Worm (Caenorhabditis elegans) whole organism, L3 larva: ENCODE measurements around the gene T18D3.1.

Experiments used
- ZK546.5 ChIP-seq: sonication (generic microtip); optimal IDR thresholded peaks from 2 replicates; lab custom pipeline; 2017; ENCODE audit warnings: missing biosample characterization, missing genetic modification characterization
- ama-1 ChIP-seq: fragments of 150-350 bp; optimal IDR thresholded peaks from 2 replicates; lab custom pipeline; 2018
- ceh-28 ChIP-seq: fragments of 150-350 bp; optimal IDR thresholded peaks from 2 replicates; lab custom pipeline; 2014; ENCODE audit warnings: missing biosample characterization, missing genetic modification reagents, missing genetic modification characterization
- ceh-82 ChIP-seq: fragments of 150-350 bp; optimal IDR thresholded peaks from 2 replicates; lab custom pipeline; 2014; ENCODE audit warnings: missing biosample characterization, missing genetic modification characterization
- ceh-9 ChIP-seq: sonication (generic microtip); optimal IDR thresholded peaks from 2 replicates; lab custom pipeline; 2018; ENCODE audit warnings: missing biosample characterization, missing genetic modification characterization
- daf-12 ChIP-seq: fragments of 150-350 bp; optimal IDR thresholded peaks from 2 replicates; lab custom pipeline; 2014; ENCODE audit warnings: missing biosample characterization, missing genetic modification reagents, missing genetic modification characterization
- egl-5 ChIP-seq: fragments of 150-350 bp; optimal IDR thresholded peaks from 2 replicates; lab custom pipeline; 2017; ENCODE audit warnings: missing biosample characterization, missing genetic modification reagents, missing genetic modification characterization, inconsistent platforms
- elt-1 ChIP-seq: fragments of 150-350 bp; optimal IDR thresholded peaks from 2 replicates; lab custom pipeline; 2014; ENCODE audit warnings: missing biosample characterization, missing genetic modification characterization
- elt-2 ChIP-seq: sonication (generic microtip); optimal IDR thresholded peaks from 2 replicates; lab custom pipeline; 2016; ENCODE audit warnings: missing genetic modification reagents, mild to moderate bottlenecking, missing genetic modification characterization, missing compliant biosample characterization
- eor-1 ChIP-seq, 2 experiments: fragments of 150-350 bp; optimal IDR thresholded peaks; 2 replicates each; lab custom pipeline; 2014 to 2018; ENCODE audit warnings: missing biosample characterization in 2 of 2, missing genetic modification characterization in 2 of 2
- fkh-10 ChIP-seq: sonication (generic microtip); optimal IDR thresholded peaks from 2 replicates; lab custom pipeline; 2017; ENCODE audit warnings: missing biosample characterization, missing genetic modification reagents, missing genetic modification characterization
- fkh-2 ChIP-seq: fragments of 150-350 bp; optimal IDR thresholded peaks from 2 replicates; lab custom pipeline; 2014; ENCODE audit warnings: missing biosample characterization, missing genetic modification reagents, missing genetic modification characterization
- hmg-11 ChIP-seq: sonication (generic microtip); optimal IDR thresholded peaks from 2 replicates; lab custom pipeline; 2016; ENCODE audit warnings: missing genetic modification characterization, missing compliant biosample characterization
- jun-1 ChIP-seq: fragments of 150-350 bp; optimal IDR thresholded peaks from 2 replicates; lab custom pipeline; 2014; ENCODE audit warnings: missing biosample characterization, missing genetic modification reagents, missing genetic modification characterization
- lin-39 ChIP-seq: fragments of 150-350 bp; optimal IDR thresholded peaks from 2 replicates; lab custom pipeline; 2018; ENCODE audit warnings: missing biosample characterization, missing genetic modification reagents, missing genetic modification characterization
- lsy-12 ChIP-seq: sonication (generic microtip); optimal IDR thresholded peaks from 2 replicates; lab custom pipeline; 2016; ENCODE audit warnings: mild to moderate bottlenecking, missing genetic modification characterization, missing compliant biosample characterization
- mdl-1 ChIP-seq: fragments of 150-350 bp; optimal IDR thresholded peaks from 2 replicates; lab custom pipeline; 2014; ENCODE audit warnings: missing biosample characterization, missing genetic modification characterization
- mml-1 ChIP-seq: fragments of 150-350 bp; sonication (generic microtip); optimal IDR thresholded peaks from 3 replicates; lab custom pipeline; 2014; ENCODE audit warnings: missing biosample characterization, missing genetic modification characterization
- nfya-1 ChIP-seq: sonication (generic microtip); optimal IDR thresholded peaks from 2 replicates; lab custom pipeline; 2017; ENCODE audit warnings: missing genetic modification characterization, mild to moderate bottlenecking, missing compliant biosample characterization, antibody characterized with exemption, moderate library complexity; ENCODE audit not compliant: insufficient read depth
- nhr-11 ChIP-seq: fragments of 150-350 bp; optimal IDR thresholded peaks from 2 replicates; lab custom pipeline; 2014; ENCODE audit warnings: missing biosample characterization, missing genetic modification characterization
- nhr-12 ChIP-seq: fragments of 150-350 bp; optimal IDR thresholded peaks from 2 replicates; lab custom pipeline; 2014; ENCODE audit warnings: missing biosample characterization, missing genetic modification characterization
- nhr-237 ChIP-seq: fragments of 150-350 bp; optimal IDR thresholded peaks from 2 replicates; lab custom pipeline; 2014; ENCODE audit warnings: missing biosample characterization, missing genetic modification characterization
- nhr-25 ChIP-seq: sonication (generic microtip); optimal IDR thresholded peaks from 2 replicates; lab custom pipeline; 2017; ENCODE audit warnings: missing biosample characterization, missing genetic modification characterization
- nhr-43 ChIP-seq: sonication (generic microtip); optimal IDR thresholded peaks from 2 replicates; lab custom pipeline; 2016; ENCODE audit warnings: mild to moderate bottlenecking, missing genetic modification characterization, missing compliant biosample characterization; ENCODE audit not compliant: poor library complexity, severe bottlenecking
- nhr-67 ChIP-seq: fragments of 150-350 bp; optimal IDR thresholded peaks from 2 replicates; lab custom pipeline; 2014; ENCODE audit warnings: missing biosample characterization, missing genetic modification characterization
- nhr-77 ChIP-seq: fragments of 150-350 bp; optimal IDR thresholded peaks from 2 replicates; lab custom pipeline; 2014; ENCODE audit warnings: missing biosample characterization, missing genetic modification characterization
- pha-4 ChIP-seq: fragments of 150-350 bp; optimal IDR thresholded peaks from 2 replicates; lab custom pipeline; 2014; ENCODE audit warnings: missing biosample characterization, missing genetic modification reagents, missing genetic modification characterization
- pqm-1 ChIP-seq: fragments of 150-350 bp; optimal IDR thresholded peaks from 2 replicates; lab custom pipeline; 2017; ENCODE audit warnings: missing biosample characterization, missing genetic modification characterization, inconsistent platforms
- sea-2 ChIP-seq: fragments of 150-350 bp; sonication (generic microtip); optimal IDR thresholded peaks from 4 replicates; lab custom pipeline; 2014; ENCODE audit warnings: missing biosample characterization, missing genetic modification reagents, missing genetic modification characterization
- snpc-4 ChIP-seq: fragments of 150-350 bp; optimal IDR thresholded peaks from 2 replicates; lab custom pipeline; 2014; ENCODE audit warnings: missing biosample characterization, missing genetic modification characterization
- tbx-2 ChIP-seq: sonication (generic microtip); optimal IDR thresholded peaks from 2 replicates; lab custom pipeline; 2016; ENCODE audit warnings: mild to moderate bottlenecking, missing genetic modification characterization, missing compliant biosample characterization
- unc-39 ChIP-seq: sonication (generic microtip); optimal IDR thresholded peaks from 4 replicates; lab custom pipeline; 2017; ENCODE audit warnings: missing biosample characterization, missing genetic modification characterization
- zag-1 ChIP-seq: fragments of 150-350 bp; optimal IDR thresholded peaks from 2 replicates; lab custom pipeline; 2014; ENCODE audit warnings: missing biosample characterization, missing genetic modification characterization
- ztf-11 ChIP-seq: fragments of 150-350 bp; optimal IDR thresholded peaks from 2 replicates; lab custom pipeline; 2014; ENCODE audit warnings: missing biosample characterization, missing genetic modification characterization
- ztf-4 ChIP-seq: fragments of 150-350 bp; optimal IDR thresholded peaks from 2 replicates; lab custom pipeline; 2014; ENCODE audit warnings: missing biosample characterization, missing genetic modification characterization

Gene T18D3.1

DNA sequence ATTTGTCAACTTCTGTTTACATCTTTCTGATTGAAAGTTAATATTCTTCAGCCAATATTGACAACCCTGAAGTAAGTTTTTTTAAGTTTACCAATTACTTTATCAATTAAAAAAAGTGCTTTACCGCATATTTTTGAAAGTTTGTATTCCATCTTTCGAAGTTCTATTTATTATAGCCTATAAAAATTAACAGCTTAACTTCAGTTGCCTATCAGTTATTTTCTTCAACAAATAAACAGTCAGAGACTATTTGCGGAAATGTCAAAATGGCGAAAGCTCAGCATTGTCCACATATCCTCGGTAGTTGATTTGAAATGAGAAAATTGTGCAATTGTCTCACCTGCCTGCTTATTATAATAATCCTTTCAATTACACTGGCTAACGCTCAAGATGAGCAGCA is 9.0 kb downstream of the T18D3.1 start, which contains the start of gene T18D3.5:
T18D3.5 (plus strand) TSS at position 301 of the 400 bp plus-strand sequence.
- no peak for TF ChIP-seq egl-5 (tag; lab: Kevin White, UChicago)
- TF ChIP-seq nhr-237: no peak
- TF ChIP-seq nhr-12: no peak
- TF ChIP-seq unc-39 (tag; lab: Kevin White, UChicago): no peak
- no peak for TF ChIP-seq ceh-9
- no peak for TF ChIP-seq daf-12 (tag; lab: Kevin White, UChicago)
- no peak for TF ChIP-seq elt-2
- no peak for TF ChIP-seq jun-1 (tag; lab: Kevin White, UChicago)
- no peak for TF ChIP-seq zag-1
- no peak for TF ChIP-seq nhr-11 (tag; lab: Kevin White, UChicago)
- TF ChIP-seq nfya-1 (tag; lab: Kevin White, UChicago): no peak
- TF ChIP-seq snpc-4: no peak
- TF ChIP-seq fkh-2 (tag; lab: Kevin White, UChicago): no peak
- no peak for TF ChIP-seq ceh-28
- no peak for TF ChIP-seq mml-1 (tag; lab: Kevin White, UChicago)
- no peak for TF ChIP-seq eor-1 (tag; optimal IDR thresholded peaks at IDR 0.05; lab: Kevin White, UChicago)
- no peak for TF ChIP-seq ztf-11 (tag; lab: Kevin White, UChicago)

- TF ChIP-seq ztf-4 (tag; lab: Kevin White, UChicago) (no peak), nhr-25 (tag; lab: Kevin White, UChicago) (no peak), pqm-1 (tag; lab: Kevin White, UChicago) (peak; percentile 91), jun-1 (tag; lab: Kevin White, UChicago) (peak; percentile 34), elt-2 (peak; percentile 85), pha-4 (tag; lab: Kevin White, UChicago) (peak; percentile 34)
These were observed 12.2 kb downstream of the T18D3.1 start, which contains the start of gene cdf-2 for ce11 chrX:12466769-12467168. TSS of gene cdf-2 (minus strand) at chrX:12466917.

- TF ChIP-seq elt-1 (tag; lab: Kevin White, UChicago) (no peak), nfya-1 (tag; lab: Kevin White, UChicago) (no peak), pha-4 (tag; lab: Kevin White, UChicago) (peak; percentile 16)
These were observed 13.1 kb downstream of the T18D3.1 start, which contains the start of gene myo-2 for ce11 chrX:12467660-12468111. TSS of gene myo-2 (plus strand) at chrX:12468061.

ce11 chrX:12469846-12470245 is 15.3 kb downstream of the T18D3.1 start:
- TF ChIP-seq hmg-11 (no peak), elt-2 (no peak), eor-1 (tag; optimal IDR thresholded peaks at IDR 0.05; lab: Kevin White, UChicago) (no peak), lsy-12 (tag; lab: Kevin White, UChicago) (no peak), ZK546.5 (no peak), sea-2 (GFP tag; lab: Kevin White, UChicago) (no peak), mdl-1 (tag; lab: Kevin White, UChicago) (no peak), nfya-1 (tag; lab: Kevin White, UChicago) (no peak), pha-4 (tag; lab: Kevin White, UChicago) (no peak)

- TF ChIP-seq nhr-67 (tag; lab: Kevin White, UChicago) (no peak), lsy-12 (tag; lab: Kevin White, UChicago) (no peak), lin-39 (tag; lab: Kevin White, UChicago) (no peak), ama-1 (lab: Kevin White, UChicago) (no peak), mml-1 (tag; lab: Kevin White, UChicago) (no peak), unc-39 (tag; lab: Kevin White, UChicago) (no peak), ceh-28 (no peak), zag-1 (no peak), tbx-2 (tag; lab: Kevin White, UChicago) (no peak), elt-1 (tag; lab: Kevin White, UChicago) (no peak), elt-2 (no peak), fkh-10 (no peak), nhr-43 (tag; lab: Kevin White, UChicago) (no peak), nhr-77 (tag; lab: Kevin White, UChicago) (no peak), eor-1 (tag; optimal IDR thresholded peaks at IDR 0.05; lab: Kevin White, UChicago) (no peak), nhr-11 (tag; lab: Kevin White, UChicago) (no peak), nhr-237 (no peak), ceh-82 (tag; lab: Kevin White, UChicago) (no peak), snpc-4 (no peak), pqm-1 (tag; lab: Kevin White, UChicago) (no peak)
These were observed 17.7 kb downstream of the T18D3.1 start for ce11 chrX:12472232-12472631.
